Worm (Caenorhabditis elegans): ENCODE results near the gene ttx-3.

ce11 chrX:11737053-11737452 is 32.1 kb downstream of the ttx-3 start, which contains the start of gene D1053.3:
- TF ChIP-seq nhr-28 (tag; optimal IDR thresholded peaks at IDR 0.05) (no peak), lsy-2 (tag; optimal IDR thresholded peaks at IDR 0.05) (no peak), nhr-12 (tag; optimal IDR thresholded peaks at IDR 0.05) (no peak)

Data from whole organism, L1 larva.